Worm (Caenorhabditis elegans): Measurements from ENCODE around the gene srg-53.

- TF ChIP-seq ama-1 (optimal IDR thresholded peaks at IDR 0.05) (no peak), nhr-237 (tag; optimal IDR thresholded peaks at IDR 0.05) (no peak), ztf-11 (tag; optimal IDR thresholded peaks at IDR 0.05) (no peak)
Observed at ce11 chrV:903460-903859, 24.2 kb downstream of the srg-53 start, which contains the start of gene fmo-5.

Data from whole organism, L2 larva.